Worm (Caenorhabditis elegans): ENCODE results near the gene H04D03.6.

Gene H04D03.6

DNA sequence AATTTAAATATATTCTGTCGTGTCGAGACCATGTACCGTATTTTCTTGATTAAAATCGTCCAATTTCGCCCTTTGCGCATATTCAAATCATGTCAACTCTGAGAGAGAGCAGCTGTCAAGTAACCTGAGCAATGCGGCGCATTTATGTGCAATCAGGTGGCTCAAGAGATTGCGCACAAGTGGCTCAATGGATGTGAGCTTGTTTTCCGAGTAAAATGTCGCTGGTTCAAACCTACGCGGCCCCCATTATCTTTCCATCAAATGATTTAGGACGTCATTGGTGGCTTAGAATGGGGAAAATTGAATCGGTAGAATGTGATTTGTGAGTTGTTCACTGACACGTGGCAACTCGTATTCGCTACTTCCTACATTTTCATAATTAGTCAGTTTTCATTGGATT lies 6.6 kb downstream of the H04D03.6 start:
- peak; percentile 52; the same call in 1 of the 2 replicates for TF ChIP-seq ceh-44 (GFP tag; IDR thresholded peaks at IDR 0.05)
- no peak for TF ChIP-seq madf-9 (GFP tag; conservative IDR thresholded peaks at IDR 0.05)
- TF ChIP-seq aly-2 (tag; optimal IDR thresholded peaks at IDR 0.05), result no peak
- TF ChIP-seq hif-1 (tag; optimal IDR thresholded peaks at IDR 0.05), result no peak
- TF ChIP-seq mep-1 (tag; optimal IDR thresholded peaks at IDR 0.05), result no peak
- no peak for TF ChIP-seq hlh-30 (tag; optimal IDR thresholded peaks at IDR 0.05; ENCODE audit: insufficient read depth)
- TF ChIP-seq nhr-6 (tag; optimal IDR thresholded peaks at IDR 0.05), result no peak
- no peak for TF ChIP-seq F37D6.2 (tag; optimal IDR thresholded peaks at IDR 0.05)
- no peak for TF ChIP-seq zfp-2 (tag; optimal IDR thresholded peaks at IDR 0.05)
- peak; percentile 13 for TF ChIP-seq rbr-2 (tag; optimal IDR thresholded peaks at IDR 0.05)
- TF ChIP-seq dmd-9 (GFP tag; IDR thresholded peaks at IDR 0.05), result 0 out of 2 replicates have a peak, but pooled peaks have one; percentile 28
- no peak for TF ChIP-seq ceh-32 (tag; optimal IDR thresholded peaks at IDR 0.05; ENCODE audit: poor library complexity)
- no peak for TF ChIP-seq ceh-20 (GFP tag; IDR thresholded peaks at IDR 0.05)
- TF ChIP-seq Y48G9A.11 (GFP tag; IDR thresholded peaks at IDR 0.05), result no peak
- TF ChIP-seq hlh-11 (tag; optimal IDR thresholded peaks at IDR 0.05), result no peak
- TF ChIP-seq spr-3 (GFP tag; optimal IDR thresholded peaks at IDR 0.05), result no peak
- no peak for TF ChIP-seq ceh-82 (tag; optimal IDR thresholded peaks at IDR 0.05)
- TF ChIP-seq ces-1 (GFP tag; optimal IDR thresholded peaks at IDR 0.05), result no peak
- TF ChIP-seq lsy-2 (tag; optimal IDR thresholded peaks at IDR 0.05), result peak in 1 of 2 experiments; percentile 20
- no peak for TF ChIP-seq F49E8.2 (tag; optimal IDR thresholded peaks at IDR 0.05; ENCODE audit: borderline replicate concordance)
- TF ChIP-seq gei-8 (GFP tag; optimal IDR thresholded peaks at IDR 0.05), result no peak
- TF ChIP-seq vab-7 (GFP tag; IDR thresholded peaks at IDR 0.05), result no peak
- no peak for TF ChIP-seq T20F7.1 (GFP tag; optimal IDR thresholded peaks at IDR 0.05)
- no peak for TF ChIP-seq set-16 (GFP tag; IDR thresholded peaks at IDR 0.05)
- no peak for TF ChIP-seq F44E2.7 (GFP tag; IDR thresholded peaks at IDR 0.05)
- no peak for TF ChIP-seq lin-15B (tag; optimal IDR thresholded peaks at IDR 0.05)
- TF ChIP-seq nhr-11 (tag; optimal IDR thresholded peaks at IDR 0.05), result peak; percentile 41
- 0 out of 2 replicates have a peak, but pooled peaks have one; percentile 66 for TF ChIP-seq egl-43 (GFP tag; IDR thresholded peaks at IDR 0.05)
- no peak for TF ChIP-seq nhr-41 (GFP tag; IDR thresholded peaks at IDR 0.05)
- TF ChIP-seq lir-3 (tag; optimal IDR thresholded peaks at IDR 0.05), result no peak
- TF ChIP-seq mes-2 (tag; optimal IDR thresholded peaks at IDR 0.05; ENCODE audit: poor library complexity, severe bottlenecking), result no peak
- TF ChIP-seq unc-39 (tag; optimal IDR thresholded peaks at IDR 0.05), result no peak
- TF ChIP-seq arid-1 (GFP tag; conservative IDR thresholded peaks at IDR 0.05), result no peak
- no peak for TF ChIP-seq mdl-1 (tag; optimal IDR thresholded peaks at IDR 0.05)
- TF ChIP-seq F26F4.8 (GFP tag; conservative IDR thresholded peaks at IDR 0.05), result no peak
- TF ChIP-seq fkh-10 (GFP tag; optimal IDR thresholded peaks at IDR 0.05), result no peak
- no peak for TF ChIP-seq nhr-25 (tag; optimal IDR thresholded peaks at IDR 0.05; ENCODE audit: borderline replicate concordance, insufficient read depth)
- peak in 1 of 2 experiments; percentile 18 for TF ChIP-seq unc-62 (GFP tag; optimal IDR thresholded peaks at IDR 0.05 in 1 of 2)
- TF ChIP-seq unc-62 (tag; optimal IDR thresholded peaks at IDR 0.05), result no peak
- no peak for TF ChIP-seq pha-4 (GFP tag; IDR thresholded peaks at IDR 0.05)
- no peak for TF ChIP-seq pha-4 (tag; optimal IDR thresholded peaks at IDR 0.05)
- no peak for TF ChIP-seq daf-16 (GFP tag; optimal IDR thresholded peaks at IDR 0.05)
- peak; percentile 18 for TF ChIP-seq daf-16 (tag; optimal IDR thresholded peaks at IDR 0.05)

Data from whole organism, L4 larva.